Worm (Caenorhabditis elegans) whole organism, L1 larva: ENCODE data around the gene nhr-108.

Source experiments
- C34B4.2 ChIP-seq: sonication (generic microtip); optimal IDR thresholded peaks from 2 replicates; lab custom pipeline; 2017; ENCODE audit warnings: mild to moderate bottlenecking, missing genetic modification characterization, missing compliant biosample characterization
- F16B12.6 ChIP-seq: fragments of 150-350 bp; optimal IDR thresholded peaks from 2 replicates; lab custom pipeline; 2014; ENCODE audit warnings: missing biosample characterization, missing genetic modification characterization
- aly-2 ChIP-seq: fragments of 150-350 bp; optimal IDR thresholded peaks from 2 replicates; lab custom pipeline; 2014; ENCODE audit warnings: missing biosample characterization, missing genetic modification characterization
- blmp-1 ChIP-seq: fragments of 150-350 bp; optimal IDR thresholded peaks from 2 replicates; lab custom pipeline; 2014; ENCODE audit warnings: missing biosample characterization, missing genetic modification characterization
- ceh-82 ChIP-seq, 3 experiments: fragments of 150-350 bp in 1 of 3; sonication (generic microtip) in 2 of 3; optimal IDR thresholded peaks; 2 replicates each; lab custom pipeline; 2014 to 2017; ENCODE audit warnings: missing biosample characterization in 3 of 3, missing genetic modification characterization in 3 of 3
- ceh-88 ChIP-seq: fragments of 200-800 bp; sonication (Bioruptor generic); IDR thresholded peaks from 2 replicates; pipeline ENCODE4 v1.3.6; 2022; ENCODE audit warnings: missing genetic modification characterization, missing compliant biosample characterization
- ceh-90 ChIP-seq: sonication (generic microtip); optimal IDR thresholded peaks from 2 replicates; lab custom pipeline; 2016; ENCODE audit warnings: missing genetic modification characterization, missing compliant biosample characterization
- ces-1 ChIP-seq: fragments of 150-350 bp; optimal IDR thresholded peaks from 2 replicates; lab custom pipeline; 2014; ENCODE audit warnings: missing biosample characterization, missing genetic modification reagents, missing genetic modification characterization
- dpl-1 ChIP-seq, 3 experiments: fragments of 150-350 bp in 2 of 3; sonication (generic microtip) in 1 of 3; optimal IDR thresholded peaks; 2 replicates each; lab custom pipeline; 2014 to 2017; ENCODE audit warnings: missing biosample characterization in 3 of 3, missing genetic modification characterization in 3 of 3, missing genetic modification reagents in 3 of 3
- dsc-1 ChIP-seq: sonication (generic microtip); optimal IDR thresholded peaks from 2 replicates; lab custom pipeline; 2016; ENCODE audit warnings: mild to moderate bottlenecking, missing genetic modification characterization, missing compliant biosample characterization
- efl-1 ChIP-seq, 4 experiments: fragments of 150-350 bp; optimal IDR thresholded peaks in 3 of 4; peaks in 1 of 4; 1 replicate in 1 of 4; 2 replicates in 3 of 4; lab custom pipeline; 2014; ENCODE audit warnings: missing biosample characterization in 2 of 4, missing genetic modification characterization in 2 of 4, missing genetic modification reagents in 2 of 4
- efl-3 ChIP-seq: fragments of 200-800 bp; sonication (Bioruptor generic); optimal IDR thresholded peaks from 2 replicates; lab custom pipeline; 2018; ENCODE audit warnings: mild to moderate bottlenecking, missing genetic modification characterization, missing compliant biosample characterization
- egl-13 ChIP-seq: sonication (generic microtip); optimal IDR thresholded peaks from 2 replicates; lab custom pipeline; 2016; ENCODE audit warnings: missing genotype, missing genetic modification reagents, missing genetic modification characterization, missing compliant biosample characterization
- elt-2 ChIP-seq: sonication (generic microtip); optimal IDR thresholded peaks from 2 replicates; lab custom pipeline; 2016; ENCODE audit warnings: missing genetic modification characterization, mild to moderate bottlenecking, inconsistent platforms, missing compliant biosample characterization, missing genetic modification reagents
- fkh-10 ChIP-seq: sonication (generic microtip); optimal IDR thresholded peaks from 2 replicates; lab custom pipeline; 2017; ENCODE audit warnings: missing biosample characterization, missing genetic modification reagents, missing genetic modification characterization
- hlh-4 ChIP-seq: sonication (generic microtip); optimal IDR thresholded peaks from 2 replicates; lab custom pipeline; 2016; ENCODE audit warnings: mild to moderate bottlenecking, missing genetic modification characterization, missing compliant biosample characterization
- jun-1 ChIP-seq: fragments of 150-350 bp; optimal IDR thresholded peaks from 2 replicates; lab custom pipeline; 2014; ENCODE audit warnings: missing biosample characterization, missing genetic modification reagents, missing genetic modification characterization
- lin-13 ChIP-seq: fragments of 150-350 bp; optimal IDR thresholded peaks from 2 replicates; lab custom pipeline; 2014; ENCODE audit warnings: missing biosample characterization, missing genetic modification reagents, missing genetic modification characterization
- lir-3 ChIP-seq: sonication (generic microtip); optimal IDR thresholded peaks from 2 replicates; lab custom pipeline; 2016; ENCODE audit warnings: mild to moderate bottlenecking, missing genetic modification characterization, moderate library complexity, missing compliant biosample characterization; ENCODE audit not compliant: poor library complexity
- mef-2 ChIP-seq: fragments of 150-350 bp; optimal IDR thresholded peaks from 2 replicates; lab custom pipeline; 2014; ENCODE audit warnings: missing biosample characterization, missing genetic modification characterization
- nhr-12 ChIP-seq: sonication (generic microtip); optimal IDR thresholded peaks from 2 replicates; lab custom pipeline; 2017; ENCODE audit warnings: missing biosample characterization, missing genetic modification characterization
- nhr-20 ChIP-seq: sonication (generic microtip); optimal IDR thresholded peaks from 2 replicates; lab custom pipeline; 2016; ENCODE audit warnings: mild to moderate bottlenecking, missing genetic modification characterization, missing compliant biosample characterization
- nhr-47 ChIP-seq: sonication (generic microtip); optimal IDR thresholded peaks from 2 replicates; lab custom pipeline; 2016; ENCODE audit warnings: mild to moderate bottlenecking, missing genetic modification characterization, moderate library complexity, missing compliant biosample characterization
- nhr-71 ChIP-seq: sonication (generic microtip); optimal IDR thresholded peaks from 2 replicates; lab custom pipeline; 2016; ENCODE audit warnings: mild to moderate bottlenecking, missing genetic modification characterization, moderate library complexity, missing compliant biosample characterization
- nhr-77 ChIP-seq: fragments of 150-350 bp; optimal IDR thresholded peaks from 2 replicates; lab custom pipeline; 2014; ENCODE audit warnings: missing biosample characterization, missing genetic modification characterization
- nhr-85 ChIP-seq: sonication (generic microtip); peaks from one replicate; lab custom pipeline; 2016; ENCODE audit warnings: missing genetic modification characterization, inconsistent platforms, missing compliant biosample characterization
- pax-3 ChIP-seq: fragments of 200-800 bp; sonication (Bioruptor generic); optimal IDR thresholded peaks from 2 replicates; lab custom pipeline; 2018; ENCODE audit warnings: mild to moderate bottlenecking, missing genetic modification characterization, moderate library complexity, missing compliant biosample characterization
- snpc-4 ChIP-seq: fragments of 150-350 bp; optimal IDR thresholded peaks from 2 replicates; lab custom pipeline; 2014; ENCODE audit warnings: missing biosample characterization, missing genetic modification characterization
- tbx-2 ChIP-seq: sonication (generic microtip); optimal IDR thresholded peaks from 2 replicates; lab custom pipeline; 2016; ENCODE audit warnings: missing genetic modification characterization, missing compliant biosample characterization
- tlp-1 ChIP-seq: fragments of 150-350 bp; optimal IDR thresholded peaks from 2 replicates; lab custom pipeline; 2014; ENCODE audit warnings: missing biosample characterization, missing genetic modification characterization
- unc-130 ChIP-seq: fragments of 150-350 bp; optimal IDR thresholded peaks from 2 replicates; lab custom pipeline; 2017; ENCODE audit warnings: missing biosample characterization, missing genetic modification characterization, inconsistent platforms
- unc-86 ChIP-seq: sonication (generic microtip); optimal IDR thresholded peaks from 2 replicates; lab custom pipeline; 2016; ENCODE audit warnings: missing genetic modification characterization, missing compliant biosample characterization
- xbp-1 ChIP-seq: sonication (generic microtip); optimal IDR thresholded peaks from 2 replicates; lab custom pipeline; 2016; ENCODE audit warnings: missing genetic modification characterization, missing compliant biosample characterization
- zag-1 ChIP-seq: fragments of 150-350 bp; optimal IDR thresholded peaks from 2 replicates; lab custom pipeline; 2014; ENCODE audit warnings: missing biosample characterization, missing genetic modification characterization
- ztf-11 ChIP-seq, 2 experiments: sonication (generic microtip); optimal IDR thresholded peaks; 2 replicates each; lab custom pipeline; 2016 to 2017; ENCODE audit warnings: missing genetic modification characterization in 2 of 2, missing biosample characterization in 1 of 2, missing compliant biosample characterization in 1 of 2

The nhr-108 gene

DNA sequence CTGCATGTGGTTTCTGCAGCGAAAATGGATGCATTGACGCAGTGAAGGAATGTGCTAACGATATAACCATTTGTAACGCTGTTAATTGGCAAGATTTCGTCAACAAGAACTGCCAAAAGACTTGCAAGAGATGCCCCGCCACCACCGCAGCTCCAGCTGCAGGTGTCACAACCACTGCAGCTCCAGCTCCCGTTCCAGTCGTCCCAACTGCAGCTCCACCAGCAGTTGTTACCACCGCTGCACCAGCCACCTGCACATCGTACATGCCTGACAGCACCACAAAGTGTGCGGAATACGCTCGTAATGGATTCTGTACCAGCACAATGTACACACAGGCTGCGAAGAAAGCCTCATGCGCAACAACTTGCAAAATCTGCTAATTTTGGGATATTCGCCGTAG lies 11.6 kb downstream of the nhr-108 start:
- no peak for TF ChIP-seq pax-3 (tag; lab: Kevin White, UChicago)
- no peak for TF ChIP-seq elt-2 (tag; lab: Kevin White, UChicago)
- TF ChIP-seq lin-13 (GFP tag; lab: Kevin White, UChicago), result no peak
- no peak for TF ChIP-seq dpl-1 (GFP tag; optimal IDR thresholded peaks at IDR 0.05; lab: Kevin White, UChicago)
- no peak for TF ChIP-seq ztf-11 (tag; optimal IDR thresholded peaks at IDR 0.05; lab: Kevin White, UChicago)
- no peak for TF ChIP-seq nhr-85
- TF ChIP-seq zag-1 (tag; lab: Kevin White, UChicago), result no peak
- no peak for TF ChIP-seq ceh-88

DNA sequence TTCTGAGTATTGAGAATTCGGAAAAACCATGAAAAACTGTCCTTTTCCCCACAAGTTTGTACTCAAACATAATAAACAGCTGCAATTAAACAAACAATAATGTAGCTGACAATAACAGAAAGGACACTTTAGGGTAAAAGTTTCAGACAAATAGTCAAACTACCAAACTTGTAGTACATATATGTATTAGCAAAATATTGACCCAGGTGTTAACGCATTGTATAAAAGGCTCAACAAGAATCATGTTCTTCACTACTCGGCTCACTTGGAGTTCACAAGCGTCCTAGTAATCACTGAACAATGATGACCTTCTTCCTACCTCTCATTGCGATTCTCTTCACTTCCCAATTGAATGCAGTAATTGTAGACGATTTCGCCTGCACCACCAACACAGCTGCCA lies 12.4 kb downstream of the nhr-108 start, which contains the start of gene F35E8.6:
Gene F35E8.6, plus strand, starts transcription at position 301 of the 400 bp plus-strand sequence.
- TF ChIP-seq nhr-77 (tag; lab: Kevin White, UChicago) (no peak), ceh-82 (tag; optimal IDR thresholded peaks at IDR 0.05; lab: Kevin White, UChicago) (no peak), unc-86 (tag; lab: Kevin White, UChicago) (no peak), nhr-71 (tag; lab: Kevin White, UChicago) (no peak), C34B4.2 (no peak), tlp-1 (no peak), ceh-90 (tag; lab: Kevin White, UChicago) (no peak), xbp-1 (tag; lab: Kevin White, UChicago) (no peak), elt-2 (tag; lab: Kevin White, UChicago) (no peak), tbx-2 (tag; lab: Kevin White, UChicago) (no peak), fkh-10 (GFP tag; lab: Kevin White, UChicago) (no peak), snpc-4 (tag; lab: Kevin White, UChicago) (no peak), mef-2 (tag; lab: Kevin White, UChicago) (no peak)

DNA sequence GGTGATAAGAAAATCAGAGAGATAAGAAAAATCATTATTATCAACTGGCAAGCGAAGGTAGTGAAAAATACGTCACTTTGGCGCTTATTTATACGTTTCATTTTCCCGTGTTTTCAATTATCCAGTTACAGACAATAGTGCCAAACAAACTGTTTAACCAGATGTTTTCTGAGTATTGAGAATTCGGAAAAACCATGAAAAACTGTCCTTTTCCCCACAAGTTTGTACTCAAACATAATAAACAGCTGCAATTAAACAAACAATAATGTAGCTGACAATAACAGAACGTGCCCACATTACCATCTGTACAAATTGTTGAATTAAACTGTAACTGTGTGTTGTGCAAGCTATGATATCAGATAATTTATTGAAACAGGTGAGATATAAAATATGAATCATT lies 18.7 kb downstream of the nhr-108 start, which contains the start of the genes F35E8.1 and F35E8.2:
Gene F35E8.1, minus strand, starts transcription at position 101 of the 400 bp plus-strand sequence.
Gene F35E8.2, plus strand, starts transcription at position 132 of the 400 bp plus-strand sequence.
- TF ChIP-seq elt-2 (tag; lab: Kevin White, UChicago), result peak; percentile 4

DNA sequence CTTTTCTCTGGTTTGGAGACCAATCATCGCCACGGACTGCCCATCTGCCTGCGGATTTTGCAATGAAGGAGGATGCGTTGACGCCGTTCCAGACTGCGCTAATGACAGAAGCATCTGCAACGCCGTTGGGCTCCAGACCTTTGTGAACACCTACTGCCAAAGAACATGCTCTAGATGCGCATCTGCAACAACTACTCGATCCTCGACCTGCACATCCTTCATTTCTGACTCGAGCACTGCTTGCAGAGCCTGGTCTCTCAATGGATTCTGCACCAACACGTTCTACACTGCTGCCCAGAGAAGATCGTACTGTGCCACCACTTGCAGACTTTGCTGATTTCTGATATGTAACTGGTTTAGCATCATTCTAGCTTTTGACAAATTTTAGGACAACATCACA lies 23.7 kb downstream of the nhr-108 start:
- no peak for TF ChIP-seq efl-1 (optimal IDR thresholded peaks at IDR 0.05; lab: Kevin White, UChicago)
- peak in 1 of 2 experiments; percentile 90 for TF ChIP-seq efl-1 (GFP tag; optimal IDR thresholded peaks at IDR 0.05 in 1 of 2; lab: Kevin White, UChicago)
- TF ChIP-seq lir-3 (tag; lab: Kevin White, UChicago), result no peak

DNA sequence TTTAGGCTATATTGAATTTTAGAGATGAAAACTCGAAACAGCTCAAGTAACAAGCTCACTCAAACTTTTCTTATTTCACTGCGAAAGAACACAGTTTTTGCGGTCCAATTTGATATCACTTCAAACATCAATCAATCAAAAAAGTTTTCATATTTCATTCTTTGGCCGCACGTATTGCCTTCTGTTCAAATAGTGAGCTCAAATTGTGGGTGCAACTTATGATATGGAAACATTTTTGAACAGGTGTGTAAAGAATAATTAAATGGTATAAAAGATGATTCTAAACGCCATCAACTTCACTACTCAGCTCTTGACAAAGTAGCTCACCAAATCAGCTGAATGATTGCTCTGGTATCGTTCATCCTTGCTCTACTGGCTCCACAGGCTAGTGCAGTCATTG lies 24.6 kb downstream of the nhr-108 start, which contains the start of gene T06C12.14:
Gene T06C12.14, plus strand, starts transcription at position 301 of the 400 bp plus-strand sequence.
- no peak for TF ChIP-seq ztf-11 (tag; optimal IDR thresholded peaks at IDR 0.05; lab: Kevin White, UChicago)

DNA sequence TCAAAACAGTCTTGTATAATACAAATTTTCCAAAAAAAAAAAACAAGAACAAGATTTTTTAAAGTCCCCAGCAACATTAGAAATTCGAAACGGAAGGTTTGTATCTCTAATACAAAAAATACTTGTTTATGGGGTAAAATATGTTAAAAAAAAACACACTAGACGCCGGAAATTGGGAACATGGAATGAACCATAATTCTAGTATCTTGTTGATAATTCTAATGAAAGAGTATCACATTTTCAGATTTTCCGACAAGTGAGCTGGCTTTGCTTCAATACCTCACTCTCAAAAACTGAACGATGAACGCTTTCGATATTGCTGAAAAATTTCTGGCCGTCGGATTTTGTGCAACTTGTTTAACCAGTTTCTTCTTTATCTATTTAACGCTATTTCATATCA lies 26.6 kb downstream of the nhr-108 start, which contains the start of gene str-60:
Gene str-60, plus strand, starts transcription at position 301 of the 400 bp plus-strand sequence.
- no peak for TF ChIP-seq zag-1 (tag; lab: Kevin White, UChicago)
- no peak for TF ChIP-seq unc-130 (tag; lab: Kevin White, UChicago)
- no peak for TF ChIP-seq egl-13 (tag; lab: Kevin White, UChicago)
- TF ChIP-seq ztf-11 (tag; optimal IDR thresholded peaks at IDR 0.05; lab: Kevin White, UChicago), result no peak
- no peak for TF ChIP-seq hlh-4
- TF ChIP-seq nhr-47, result no peak
- no peak for TF ChIP-seq mef-2 (tag; lab: Kevin White, UChicago)
- TF ChIP-seq nhr-12 (tag; lab: Kevin White, UChicago), result no peak
- TF ChIP-seq jun-1 (tag; lab: Kevin White, UChicago), result no peak
- no peak for TF ChIP-seq nhr-20 (tag; lab: Kevin White, UChicago)
- no peak for TF ChIP-seq blmp-1 (tag; lab: Kevin White, UChicago)
- no peak for TF ChIP-seq F16B12.6 (tag; lab: Kevin White, UChicago)
- TF ChIP-seq aly-2, result no peak
- no peak for TF ChIP-seq efl-3 (GFP tag; lab: Kevin White, UChicago)
- no peak for TF ChIP-seq dsc-1
- TF ChIP-seq ces-1 (GFP tag; lab: Kevin White, UChicago), result no peak
